Fruit fly (Drosophila melanogaster) whole organism, embryonic: Measurements from ENCODE around the gene CaMKI.
A peak's percentile ranks its signal among the peaks of the same experiment; 100 is the strongest.

Experiments used
- Asciz ChIP-seq: fragments of 200-800 bp; sonication (Bioruptor generic); optimal IDR thresholded peaks from 2 replicates; lab custom pipeline; 2017; ENCODE audit warnings: missing biosample characterization, mild to moderate bottlenecking, missing genetic modification characterization, missing genetic modification reagents
- Awh ChIP-seq: fragments of 200-800 bp; sonication (Bioruptor generic); IDR thresholded peaks from 2 replicates; pipeline ENCODE4, ENCODE4 v1.3.6; 2022; ENCODE audit warnings: missing biosample characterization, missing genetic modification characterization
- Bdp1 ChIP-seq: fragments of 200-800 bp; sonication (Bioruptor generic); optimal IDR thresholded peaks from 3 replicates; lab custom pipeline; 2016; ENCODE audit warnings: missing biosample characterization, missing genetic modification characterization
- C15 ChIP-seq: fragments of 200-800 bp; sonication (Bioruptor generic); IDR thresholded peaks from 3 replicates; pipeline ENCODE4 v1.3.6; 2022; ENCODE audit warnings: missing biosample characterization, missing genetic modification characterization
- CG10274 ChIP-seq: fragments of 200-800 bp; sonication (Bioruptor generic); optimal IDR thresholded peaks from 3 replicates; lab custom pipeline; 2017; ENCODE audit warnings: missing biosample characterization, mild to moderate bottlenecking, missing genetic modification characterization
- CG10543 ChIP-seq: fragments of 200-800 bp; sonication (Bioruptor generic); optimal IDR thresholded peaks from 3 replicates; lab custom pipeline; 2017; ENCODE audit warnings: missing biosample characterization, mild to moderate bottlenecking, missing genetic modification characterization, moderate library complexity
- CG10654 ChIP-seq: fragments of 200-800 bp; sonication (Bioruptor generic); optimal IDR thresholded peaks from 2 replicates; lab custom pipeline; 2016; ENCODE audit warnings: missing biosample characterization, missing genetic modification characterization
- CG11723 ChIP-seq: fragments of 200-800 bp; sonication (Bioruptor generic); optimal IDR thresholded peaks from 2 replicates; lab custom pipeline; 2017; ENCODE audit warnings: missing biosample characterization, mild to moderate bottlenecking, missing genetic modification characterization
- CG13894 ChIP-seq: fragments of 200-800 bp; sonication (Bioruptor generic); optimal IDR thresholded peaks from 3 replicates; lab custom pipeline; 2018; ENCODE audit warnings: missing biosample characterization, mild to moderate bottlenecking, missing genetic modification characterization, moderate library complexity
- CG14441 ChIP-seq: fragments of 200-800 bp; sonication (Bioruptor generic); IDR thresholded peaks from 2 replicates; pipeline ENCODE4 v1.3.6; 2022; ENCODE audit warnings: missing biosample characterization, missing genetic modification characterization
- CG1792 ChIP-seq: fragments of 200-800 bp; sonication (Bioruptor generic); optimal IDR thresholded peaks from 2 replicates; lab custom pipeline; 2016; ENCODE audit warnings: missing biosample characterization, missing genetic modification characterization
- CG2129 ChIP-seq: fragments of 200-800 bp; sonication (Bioruptor generic); IDR thresholded peaks from 2 replicates; pipeline ENCODE4 v1.3.6; 2022; ENCODE audit warnings: missing biosample characterization, missing genetic modification characterization; ENCODE audit not compliant: partially characterized antibody
- CG3065 ChIP-seq: fragments of 200-800 bp; sonication (Bioruptor generic); optimal IDR thresholded peaks from 2 replicates; lab custom pipeline; 2016; ENCODE audit warnings: missing biosample characterization, missing genetic modification characterization
- CG3726 ChIP-seq: fragments of 200-800 bp; sonication (Bioruptor generic); IDR thresholded peaks from 3 replicates; pipeline ENCODE4, ENCODE4 v1.3.6; 2022; ENCODE audit warnings: missing biosample characterization, missing genetic modification characterization
- CG4328 ChIP-seq: fragments of 200-800 bp; sonication (Bioruptor generic); optimal IDR thresholded peaks from 3 replicates; lab custom pipeline; 2017; ENCODE audit warnings: missing biosample characterization, missing genetic modification reagents, missing genetic modification characterization
- CG4424 ChIP-seq: fragments of 200-800 bp; sonication (Bioruptor generic); optimal IDR thresholded peaks from 3 replicates; lab custom pipeline; 2016; ENCODE audit warnings: missing biosample characterization, missing genetic modification characterization
- CG4707 ChIP-seq: fragments of 200-800 bp; sonication (Bioruptor generic); optimal IDR thresholded peaks from 2 replicates; lab custom pipeline; 2018; ENCODE audit warnings: missing biosample characterization, mild to moderate bottlenecking, missing genetic modification characterization, moderate library complexity
- CG6175 ChIP-seq: fragments of 200-800 bp; sonication (Bioruptor generic); IDR thresholded peaks from 3 replicates; pipeline ENCODE4 v1.3.6; 2022; ENCODE audit warnings: missing biosample characterization, missing genetic modification characterization
- CG6765 ChIP-seq: fragments of 200-800 bp; sonication (Bioruptor generic); optimal IDR thresholded peaks from 3 replicates; lab custom pipeline; 2017; ENCODE audit warnings: missing biosample characterization, mild to moderate bottlenecking, missing genetic modification characterization
- CG9609 ChIP-seq: fragments of 200-800 bp; sonication (Bioruptor generic); optimal IDR thresholded peaks from 3 replicates; lab custom pipeline; 2016; ENCODE audit warnings: missing biosample characterization, missing genetic modification characterization
- CoRest ChIP-seq: fragments of 200-800 bp; sonication (Bioruptor generic); optimal IDR thresholded peaks from 3 replicates; lab custom pipeline; 2018; ENCODE audit warnings: missing biosample characterization, mild to moderate bottlenecking, missing genetic modification characterization, moderate library complexity
- Dbx ChIP-seq: fragments of 200-800 bp; sonication (Bioruptor generic); IDR thresholded peaks from 3 replicates; pipeline ENCODE4 v1.3.6; 2022; ENCODE audit warnings: missing biosample characterization, missing genetic modification characterization
- Ets65A ChIP-seq: fragments of 200-800 bp; sonication (Bioruptor generic); peaks from one replicate; lab custom pipeline; 2016; ENCODE audit warnings: missing biosample characterization, missing genetic modification characterization
- Hr39 ChIP-seq: fragments of >200 bp; optimal IDR thresholded peaks from 2 replicates; lab custom pipeline; 2017
- Lpt ChIP-seq: fragments of >200 bp; optimal IDR thresholded peaks from 2 replicates; lab custom pipeline; 2018; ENCODE audit warnings: missing biosample characterization, missing genetic modification characterization
- Nf-YA ChIP-seq: fragments of 200-800 bp; sonication (Bioruptor generic); IDR thresholded peaks from 2 replicates; pipeline ENCODE4 v1.3.6; 2022; ENCODE audit warnings: missing biosample characterization, missing genetic modification characterization
- Oli ChIP-seq: fragments of 200-800 bp; sonication (Bioruptor generic); optimal IDR thresholded peaks from 2 replicates; lab custom pipeline; 2018; ENCODE audit warnings: missing biosample characterization, mild to moderate bottlenecking, missing genetic modification characterization, moderate library complexity
- al ChIP-seq: fragments of 200-800 bp; sonication (Bioruptor generic); IDR thresholded peaks from 2 replicates; pipeline ENCODE4 v1.3.6; 2022; ENCODE audit warnings: missing biosample characterization, missing genetic modification characterization
- amos ChIP-seq: fragments of 200-800 bp; sonication (Bioruptor generic); IDR thresholded peaks from 2 replicates; pipeline ENCODE4 v1.3.6; 2022; ENCODE audit warnings: missing biosample characterization, missing genetic modification characterization; ENCODE audit not compliant: partially characterized antibody
- ara ChIP-seq: fragments of 200-800 bp; sonication (Bioruptor generic); IDR thresholded peaks from 2 replicates; pipeline ENCODE4 v1.3.6; 2022; ENCODE audit warnings: missing biosample characterization, missing genetic modification characterization
- az2 ChIP-seq: fragments of 200-800 bp; sonication (Bioruptor generic); optimal IDR thresholded peaks from 3 replicates; lab custom pipeline; 2016; ENCODE audit warnings: missing biosample characterization, missing genetic modification characterization
- chinmo ChIP-seq: fragments of 200-800 bp; sonication (Bioruptor generic); IDR thresholded peaks from 4 replicates; pipeline ENCODE4 v1.3.6; 2022; ENCODE audit warnings: missing biosample characterization, missing genetic modification characterization; ENCODE audit not compliant: partially characterized antibody
- chn ChIP-seq: fragments of 200-800 bp; sonication (Bioruptor generic); optimal IDR thresholded peaks from 2 replicates; lab custom pipeline; 2016; ENCODE audit warnings: missing biosample characterization, missing genetic modification characterization
- crol ChIP-seq: fragments of 200-800 bp; sonication (Bioruptor generic); IDR thresholded peaks from 2 replicates; pipeline ENCODE4 v1.3.6; 2022; ENCODE audit warnings: missing biosample characterization, missing genetic modification characterization
- ems ChIP-seq: fragments of 200-800 bp; sonication (Bioruptor generic); optimal IDR thresholded peaks from 3 replicates; lab custom pipeline; 2016; ENCODE audit warnings: missing biosample characterization, missing genetic modification characterization
- esg ChIP-seq: fragments of 200-800 bp; sonication (Bioruptor generic); conservative IDR thresholded peaks from 2 replicates; pipeline ENCODE4 v1.3.6; 2022; ENCODE audit warnings: missing biosample characterization, missing genetic modification characterization
- fd96Cb ChIP-seq: fragments of 200-800 bp; sonication (Bioruptor generic); optimal IDR thresholded peaks from 2 replicates; lab custom pipeline; 2018; ENCODE audit warnings: missing biosample characterization, mild to moderate bottlenecking, missing genetic modification characterization, moderate library complexity
- fru ChIP-seq: fragments of >200 bp; optimal IDR thresholded peaks from 2 replicates; lab custom pipeline; 2017
- ftz-f1 ChIP-seq: fragments of 200-800 bp; sonication (Bioruptor generic); optimal IDR thresholded peaks from 2 replicates; lab custom pipeline; 2016; ENCODE audit warnings: missing biosample characterization, missing genetic modification characterization
- fu2 ChIP-seq: fragments of 200-800 bp; sonication (Bioruptor generic); optimal IDR thresholded peaks from 2 replicates; lab custom pipeline; 2016; ENCODE audit warnings: missing biosample characterization, missing genetic modification characterization
- gt ChIP-seq: fragments of 200-800 bp; sonication (Bioruptor generic); IDR thresholded peaks from 2 replicates; pipeline ENCODE4 v1.3.6; 2022; ENCODE audit warnings: missing biosample characterization, missing genetic modification characterization
- hb ChIP-seq: fragments of 200-800 bp; sonication (Bioruptor generic); IDR thresholded peaks from 3 replicates; pipeline ENCODE4 v1.3.6; 2022; ENCODE audit warnings: missing biosample characterization, missing genetic modification characterization; ENCODE audit not compliant: partially characterized antibody
- nmo ChIP-seq: fragments of 200-800 bp; sonication (Bioruptor generic); optimal IDR thresholded peaks from 2 replicates; lab custom pipeline; 2018; ENCODE audit warnings: missing biosample characterization, mild to moderate bottlenecking, missing genetic modification characterization, moderate library complexity
- p53 ChIP-seq: fragments of 200-800 bp; sonication (Bioruptor generic); optimal IDR thresholded peaks from 2 replicates; lab custom pipeline; 2016; ENCODE audit warnings: missing biosample characterization, missing genetic modification characterization
- schlank ChIP-seq: fragments of 200-800 bp; sonication (Bioruptor generic); optimal IDR thresholded peaks from 2 replicates; lab custom pipeline; 2018; ENCODE audit warnings: missing biosample characterization, mild to moderate bottlenecking, missing genetic modification characterization
- shn ChIP-seq: fragments of 200-800 bp; sonication (Bioruptor generic); optimal IDR thresholded peaks from 3 replicates; lab custom pipeline; 2016; ENCODE audit warnings: missing biosample characterization, missing genetic modification characterization
- stc ChIP-seq: fragments of 200-800 bp; sonication (Bioruptor generic); IDR thresholded peaks from 2 replicates; pipeline ENCODE4 v1.3.6; 2022; ENCODE audit warnings: missing biosample characterization, missing genetic modification characterization
- tin ChIP-seq: fragments of 200-800 bp; sonication (Bioruptor generic); optimal IDR thresholded peaks from 3 replicates; lab custom pipeline; 2016; ENCODE audit warnings: missing biosample characterization, missing genetic modification characterization
- vfl ChIP-seq: fragments of 200-800 bp; sonication (Bioruptor generic); optimal IDR thresholded peaks from 2 replicates; lab custom pipeline; 2016; ENCODE audit warnings: missing biosample characterization, missing genetic modification characterization
- z ChIP-seq: fragments of 200-800 bp; sonication (Bioruptor generic); IDR thresholded peaks from 3 replicates; pipeline ENCODE4 v1.3.6; 2022; ENCODE audit warnings: missing biosample characterization, missing genetic modification characterization
- zen ChIP-seq: fragments of 200-800 bp; sonication (Bioruptor generic); optimal IDR thresholded peaks from 3 replicates; lab custom pipeline; 2018; ENCODE audit warnings: missing biosample characterization, mild to moderate bottlenecking, missing genetic modification characterization, moderate library complexity

Gene CaMKI

DNA sequence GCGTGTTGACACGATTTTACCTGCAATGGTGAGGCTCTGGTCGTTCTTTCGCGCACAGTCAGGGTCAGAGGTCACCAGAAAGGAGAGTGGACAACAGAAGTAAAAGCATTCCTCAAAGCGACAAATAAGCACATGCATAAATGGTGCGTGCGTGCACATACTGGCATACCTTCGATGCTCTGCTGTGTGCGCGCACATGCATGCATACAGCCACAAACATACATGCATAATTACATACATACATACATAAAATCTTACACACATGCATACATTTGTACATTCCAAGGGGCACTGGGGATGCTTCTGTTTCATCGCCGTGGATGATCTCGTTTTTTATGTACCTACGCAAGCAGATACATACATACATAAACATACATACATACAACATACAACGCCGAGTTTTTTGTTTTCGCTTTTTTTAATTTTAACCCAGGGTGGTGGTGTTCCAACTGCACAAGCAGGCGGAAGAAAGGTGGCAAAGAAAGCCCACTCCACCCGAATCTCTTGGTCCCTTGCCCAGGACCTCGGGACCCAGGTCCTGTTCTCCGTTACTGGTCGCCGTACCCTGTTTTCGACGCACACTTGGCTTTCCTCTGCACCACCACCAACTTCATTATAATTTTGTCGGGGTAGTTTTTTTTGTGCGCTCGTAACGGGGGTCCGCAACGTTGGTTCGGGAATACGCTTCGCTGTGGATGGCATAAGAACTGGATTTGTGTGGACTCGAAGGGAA lies 43.7 kb downstream of the CaMKI start, which contains the start of gene Asator (continued):
- TF ChIP-seq crol (no peak), Nf-YA (GFP tag; lab: Robert Waterston, UW) (no peak), CG1792 (GFP tag; lab: Kevin White, UChicago) (no peak), chn (peak; percentile 75), vfl (GFP tag; lab: Kevin White, UChicago) (no peak), al (GFP tag; lab: Robert Waterston, UW) (no peak; the same call in 1 of the 2 replicates), tin (peak; percentile 70), Ets65A (peak; percentile 54), CG4328 (GFP tag; lab: Kevin White, UChicago) (peak; percentile 15), Lpt (GFP tag; lab: Kevin White, UChicago) (no peak), p53 (GFP tag; lab: Kevin White, UChicago) (peak; percentile 95), CG6175 (GFP tag; lab: Robert Waterston, UW) (no peak), fu2 (GFP tag; lab: Kevin White, UChicago) (peak; percentile 8), CG10274 (GFP tag; lab: Kevin White, UChicago) (peak; percentile 100), C15 (GFP tag; lab: Robert Waterston, UW) (no peak), chinmo (0 out of 4 replicates have a peak, but pooled peaks have one; percentile 50), schlank (peak; percentile 48), CoRest (tag; lab: Kevin White, UChicago) (no peak), CG4424 (peak; percentile 67), CG13894 (peak; percentile 96), z (GFP tag; lab: Robert Waterston, UW) (no peak), stc (GFP tag; lab: Robert Waterston, UW) (no peak), CG4707 (GFP tag; lab: Kevin White, UChicago) (peak; percentile 25), gt (GFP tag; lab: Robert Waterston, UW) (no peak), fru (lab: Kevin White, UChicago) (no peak), Hr39 (lab: Kevin White, UChicago) (no peak), nmo (peak; percentile 47), Dbx (GFP tag; lab: Robert Waterston, UW) (peak; percentile 58; the same call in 1 of the 3 replicates), hb (GFP tag; lab: Robert Waterston, UW) (no peak), Oli (tag; lab: Kevin White, UChicago) (peak; percentile 47), ftz-f1 (no peak), zen (tag; lab: Kevin White, UChicago) (no peak), CG10654 (GFP tag; lab: Kevin White, UChicago) (peak; percentile 55), CG3065 (GFP tag; lab: Kevin White, UChicago) (no peak), CG3726 (no peak), Awh (GFP tag; lab: Robert Waterston, UW) (no peak), Bdp1 (no peak), esg (GFP tag; lab: Robert Waterston, UW) (no peak), Asciz (GFP tag; lab: Kevin White, UChicago) (no peak), ara (GFP tag; lab: Robert Waterston, UW) (no peak), CG14441 (GFP tag; lab: Robert Waterston, UW) (peak; percentile 58; the same call in 1 of the 2 replicates), ems (GFP tag; lab: Kevin White, UChicago) (peak; percentile 62), shn (GFP tag; lab: Kevin White, UChicago) (peak; percentile 73), CG10543 (GFP tag; lab: Kevin White, UChicago) (peak; percentile 70), CG6765 (GFP tag; lab: Kevin White, UChicago) (peak; percentile 23), CG11723 (GFP tag; lab: Kevin White, UChicago) (no peak), az2 (GFP tag; lab: Kevin White, UChicago) (peak; percentile 69), fd96Cb (tag; lab: Kevin White, UChicago) (peak; percentile 53), CG2129 (GFP tag; lab: Robert Waterston, UW) (no peak), amos (GFP tag; lab: Robert Waterston, UW) (no peak), CG9609 (peak; percentile 77)
